Worm (Caenorhabditis elegans): ENCODE results near the gene W09D10.5.

The W09D10.5 gene

DNA sequence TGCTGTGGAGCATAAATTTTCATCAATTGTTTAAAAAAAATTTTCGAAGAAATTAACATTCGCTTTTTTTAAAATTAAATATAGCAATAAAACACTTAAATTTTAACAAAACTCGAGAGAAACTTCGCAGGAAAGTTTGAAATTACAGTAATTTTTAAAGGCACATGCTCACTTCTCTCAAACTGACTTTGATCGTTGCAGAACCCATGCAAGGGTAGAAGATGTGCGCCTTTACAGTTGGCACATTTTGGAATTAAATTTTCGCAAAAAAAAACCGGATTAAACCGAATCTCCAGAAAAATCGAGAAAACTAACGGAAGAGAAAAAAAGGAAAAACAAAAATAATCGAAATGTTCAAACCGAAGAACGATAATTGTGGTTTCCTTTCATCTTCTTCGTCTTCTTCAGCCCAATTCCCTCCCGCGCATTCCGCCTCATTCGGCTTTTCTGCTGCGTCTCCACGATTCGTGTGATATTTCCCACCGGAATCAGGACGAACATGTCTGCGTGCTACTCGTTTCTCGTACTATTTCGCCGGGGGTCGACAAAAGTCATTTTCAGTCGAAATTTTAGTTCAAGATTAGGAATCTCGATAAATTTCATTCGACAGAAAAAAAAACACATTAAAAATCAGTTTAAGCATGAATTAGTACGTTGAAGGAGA, 25.1 kb upstream of the W09D10.5 start:
- no peak for TF ChIP-seq unc-62 (GFP tag; optimal IDR thresholded peaks at IDR 0.05)

DNA sequence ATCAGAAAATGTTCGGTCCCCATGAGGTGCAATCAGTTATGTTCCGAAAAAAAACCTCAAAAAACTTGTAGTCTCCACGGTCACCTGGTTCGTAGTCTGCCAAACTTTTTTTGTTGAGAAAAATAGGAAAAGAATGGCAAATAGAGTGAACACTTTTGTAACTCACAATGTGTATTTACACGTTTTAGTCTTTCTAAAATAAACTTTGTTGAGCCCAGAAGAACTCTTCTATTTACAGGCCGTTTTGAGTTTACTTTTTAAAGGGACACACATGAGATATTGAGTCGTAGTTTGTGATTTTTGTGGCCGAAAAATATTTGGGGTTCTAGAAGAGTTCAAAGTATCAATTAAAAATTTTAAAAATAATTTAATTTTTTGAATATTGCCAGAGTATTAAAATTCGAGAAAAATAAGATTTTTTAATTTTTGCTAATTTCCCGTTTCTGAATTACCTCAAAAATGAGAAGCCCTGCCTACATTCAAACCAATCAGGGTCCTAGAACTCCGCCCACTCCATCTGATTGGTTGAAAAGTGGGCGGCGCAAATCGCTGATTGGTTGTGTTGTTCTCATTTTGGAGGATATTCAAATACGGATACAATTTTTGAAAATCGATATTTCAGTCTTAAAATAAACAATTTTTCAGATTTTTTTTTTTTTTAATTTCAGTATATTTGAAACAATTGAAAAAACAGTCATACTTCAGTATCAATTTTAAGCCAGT, 23.3 kb upstream of the W09D10.5 start:
- TF ChIP-seq unc-62 (GFP tag; optimal IDR thresholded peaks at IDR 0.05): no peak

DNA sequence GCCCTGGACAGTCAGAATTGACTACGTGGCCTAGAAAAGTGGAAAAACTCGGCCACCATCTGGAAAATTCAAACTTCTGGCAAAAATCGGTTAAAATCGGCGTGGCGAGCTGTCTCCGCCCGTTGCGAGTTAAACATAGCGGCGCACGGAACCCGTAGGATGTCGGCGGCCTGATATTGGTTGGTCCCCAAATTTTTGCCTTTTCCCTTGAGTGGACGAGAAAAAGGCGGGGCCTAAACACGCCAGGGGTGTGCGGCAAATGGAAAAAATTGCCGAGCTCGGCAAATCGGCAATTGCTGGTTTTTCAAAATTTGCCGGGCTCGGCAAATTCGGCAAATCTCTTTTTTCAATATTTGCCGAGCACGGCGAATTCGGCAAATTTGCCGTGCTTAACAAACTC, 22.0 kb upstream of the W09D10.5 start:
- no peak for TF ChIP-seq unc-62 (GFP tag; optimal IDR thresholded peaks at IDR 0.05)

DNA sequence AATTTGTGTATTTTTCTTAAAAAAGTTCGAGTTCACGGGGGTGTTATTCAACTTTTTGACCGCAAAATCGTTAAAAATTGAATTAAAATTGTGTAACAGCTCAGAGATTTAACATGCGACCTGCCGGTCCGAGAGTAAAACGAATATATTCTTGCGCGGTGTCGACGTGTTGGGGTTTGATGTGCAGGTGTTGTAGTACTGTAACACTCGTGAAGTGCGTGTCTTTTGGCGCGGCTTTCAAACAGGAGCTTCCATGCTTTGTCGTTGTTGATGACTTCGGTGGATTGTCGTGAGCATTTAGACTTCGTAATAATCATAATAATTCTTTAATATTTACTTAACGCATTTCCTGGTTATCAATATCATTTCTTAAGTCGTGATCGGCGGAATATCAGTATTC, 19.2 kb upstream of the W09D10.5 start, which contains the start of gene tat-3:
TSS of gene tat-3 (minus strand) at position 196 of the 400 bp plus-strand sequence.
- TF ChIP-seq unc-62 (GFP tag; optimal IDR thresholded peaks at IDR 0.05): no peak

DNA sequence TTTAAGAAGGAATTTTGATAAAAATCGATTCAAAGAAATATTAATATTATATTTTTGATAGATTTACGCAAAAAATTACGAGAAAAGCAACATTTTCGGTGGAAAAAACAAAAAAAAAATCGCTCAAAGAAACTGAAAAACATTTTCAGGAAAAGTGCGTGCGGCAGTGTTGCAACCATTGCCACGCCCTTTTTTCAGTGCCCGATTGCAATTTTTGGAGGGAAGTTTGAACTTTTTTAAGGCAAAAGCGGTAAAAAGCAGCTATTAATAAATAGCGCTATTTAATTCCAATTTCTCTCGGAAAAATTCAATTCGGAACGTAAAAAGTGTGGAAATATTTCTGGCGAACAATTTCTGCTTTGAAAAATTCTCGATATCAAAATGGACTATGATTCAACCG, 9.7 kb upstream of the W09D10.5 start:
- TF ChIP-seq unc-62 (GFP tag; optimal IDR thresholded peaks at IDR 0.05): no peak

DNA sequence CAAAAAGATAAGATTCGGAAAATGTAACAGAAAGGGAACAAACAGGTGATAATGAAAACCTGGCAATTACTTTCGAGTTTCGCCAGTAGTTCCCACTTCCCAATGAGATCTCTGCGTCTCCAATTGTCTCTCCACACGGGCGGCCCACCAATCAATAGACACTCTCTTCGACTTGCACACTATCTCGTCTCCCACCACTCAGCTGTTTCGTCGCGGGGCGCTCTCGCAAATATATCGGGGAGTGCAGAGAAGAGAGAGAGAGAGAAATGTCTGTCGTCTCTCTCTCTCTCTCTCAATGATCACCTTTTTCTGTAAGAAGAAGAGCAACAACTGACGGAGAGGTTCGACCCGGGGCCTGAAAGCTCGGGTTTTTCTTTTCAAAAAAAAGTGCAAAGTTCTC, 8.8 kb upstream of the W09D10.5 start:
- no peak for TF ChIP-seq unc-62 (GFP tag; optimal IDR thresholded peaks at IDR 0.05)

DNA sequence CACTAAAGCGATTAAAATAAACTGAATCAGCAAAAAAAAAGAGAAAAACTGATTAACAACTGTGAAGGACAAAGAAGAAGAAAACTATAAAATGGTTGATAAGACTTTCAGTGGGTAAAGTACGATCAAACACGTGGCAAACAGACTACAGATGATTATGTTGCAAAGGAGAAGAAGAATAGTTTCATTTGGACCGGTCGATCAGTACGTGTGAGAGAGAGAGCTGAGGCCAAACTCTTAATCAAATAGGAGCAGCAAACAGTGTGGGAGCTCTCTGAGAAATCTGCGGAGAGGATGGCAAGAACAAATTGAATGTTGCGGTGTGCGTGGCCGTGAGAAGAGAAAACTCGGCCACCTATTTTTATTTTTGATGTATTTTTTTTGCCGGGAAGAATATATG, 7.7 kb upstream of the W09D10.5 start:
- no peak for TF ChIP-seq unc-62 (GFP tag; optimal IDR thresholded peaks at IDR 0.05)

DNA sequence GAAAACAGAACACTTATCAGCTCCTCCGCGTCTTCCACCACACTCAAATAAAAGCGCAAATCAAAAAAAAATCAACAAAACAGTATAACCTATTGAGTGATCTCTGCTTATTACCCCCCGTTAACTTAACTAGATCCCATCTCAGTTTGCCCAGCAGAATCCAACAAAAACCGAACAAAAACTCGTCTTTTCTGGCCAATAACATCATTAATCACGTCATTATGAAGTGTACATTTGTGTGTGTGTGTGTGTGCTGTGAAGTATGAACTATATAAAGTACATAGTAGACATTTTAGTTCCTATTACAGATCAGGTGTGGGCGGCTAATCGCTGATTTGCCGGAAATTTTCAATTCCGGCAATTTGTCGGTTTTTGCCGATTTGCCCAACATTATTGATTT, 6.7 kb upstream of the W09D10.5 start:
- TF ChIP-seq unc-62 (GFP tag; optimal IDR thresholded peaks at IDR 0.05): no peak

DNA sequence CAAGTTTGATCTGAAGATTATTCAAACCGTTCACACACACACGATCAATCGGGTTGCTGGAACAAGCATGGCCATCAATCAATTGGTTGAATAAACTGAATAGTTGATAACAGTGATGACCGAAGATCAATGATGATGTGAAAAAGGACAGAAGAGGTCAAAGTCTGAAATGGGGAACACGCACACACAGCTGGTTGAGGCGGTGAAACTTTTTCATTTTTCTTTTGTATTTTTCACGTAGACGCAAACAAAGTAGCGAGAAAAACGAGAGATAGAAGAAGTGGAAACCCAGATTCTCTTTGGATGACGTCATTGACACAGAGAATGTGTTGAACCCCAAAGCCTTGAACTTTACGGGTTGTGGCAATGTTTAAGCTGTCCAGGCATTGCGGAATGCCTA, 6.1 kb upstream of the W09D10.5 start:
- no peak for TF ChIP-seq unc-62 (GFP tag; optimal IDR thresholded peaks at IDR 0.05)

DNA sequence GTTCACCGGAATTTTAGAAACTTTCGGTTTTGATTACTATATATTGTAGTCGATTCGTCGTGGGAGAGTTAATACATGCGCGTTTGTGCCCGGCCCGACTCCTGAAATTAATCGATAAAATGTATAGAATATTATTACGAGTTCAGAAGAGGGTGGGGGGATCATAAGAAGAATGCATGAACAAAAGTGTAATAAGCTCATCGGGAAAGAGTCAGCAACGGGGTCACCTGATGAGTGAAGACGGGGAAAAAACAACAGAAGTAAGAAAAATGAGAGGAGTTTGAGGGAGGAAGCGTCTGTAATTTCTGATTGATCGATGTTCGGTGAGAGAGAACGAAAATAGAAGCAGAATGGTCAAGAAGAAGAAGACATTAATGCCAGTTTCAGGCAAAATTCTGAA, 4.8 kb upstream of the W09D10.5 start, which contains the start of gene W09D10.4:
TSS of gene W09D10.4 (minus strand) at position 101 of the 400 bp plus-strand sequence.
- no peak for TF ChIP-seq unc-62 (GFP tag; optimal IDR thresholded peaks at IDR 0.05)

DNA sequence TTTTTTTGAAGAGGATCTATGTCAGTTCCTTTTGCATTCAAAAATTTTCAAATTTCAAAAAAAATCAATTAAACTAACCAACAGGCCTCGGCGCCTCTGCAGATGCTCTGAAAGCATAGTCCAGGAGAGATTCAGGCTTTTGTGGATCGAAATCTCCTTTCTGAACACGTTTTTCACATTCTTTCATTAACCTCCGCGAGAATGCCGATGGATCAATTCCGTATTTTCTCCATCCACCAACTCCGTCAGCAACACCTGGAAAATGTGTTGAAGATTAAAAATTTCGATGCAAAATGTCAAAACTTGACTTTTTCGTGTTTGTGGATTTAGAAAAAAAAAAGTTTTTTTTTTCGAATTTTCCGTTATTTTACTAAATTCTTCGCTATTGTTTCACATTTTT, 3.2 kb upstream of the W09D10.5 start:
- TF ChIP-seq unc-62 (GFP tag; optimal IDR thresholded peaks at IDR 0.05): no peak

DNA sequence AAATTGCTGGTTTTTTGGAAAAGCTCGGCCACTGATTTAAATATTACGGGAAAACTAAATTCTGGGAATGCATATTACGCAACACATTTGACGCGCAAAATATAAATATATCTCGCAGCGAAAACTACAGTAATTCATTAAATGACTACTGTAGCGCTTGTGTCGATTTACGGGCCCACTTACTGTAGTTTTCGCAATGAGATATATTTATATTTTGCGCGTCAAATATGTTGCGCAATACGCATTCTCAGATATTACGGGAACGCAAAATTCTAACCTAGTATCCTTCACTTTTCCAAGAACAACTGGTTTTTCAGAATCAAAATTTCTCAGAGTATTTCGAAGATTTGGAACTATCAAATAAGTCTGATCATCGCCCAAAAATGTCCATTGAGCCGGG, 1.7 kb downstream of the W09D10.5 start:
- TF ChIP-seq unc-62 (GFP tag; optimal IDR thresholded peaks at IDR 0.05): no peak

DNA sequence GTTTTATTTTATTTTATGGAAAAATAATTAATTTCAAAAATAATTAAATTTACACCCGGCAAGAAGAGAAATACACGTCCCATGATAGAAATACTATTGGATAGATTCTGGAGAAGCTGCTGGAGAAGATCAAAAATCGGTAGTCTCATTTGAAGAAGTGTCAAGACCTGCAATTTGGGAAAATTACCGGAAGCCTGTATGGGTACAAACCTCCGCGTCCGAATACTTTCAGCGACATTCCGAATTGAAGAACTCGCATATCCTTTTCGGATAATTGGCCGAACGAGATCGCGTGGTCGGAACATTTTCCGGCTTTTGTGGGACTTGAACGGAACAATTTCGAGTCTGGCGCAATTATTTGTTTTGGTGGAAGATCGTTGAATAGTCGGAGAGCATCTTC, 2.9 kb downstream of the W09D10.5 start:
- no peak for TF ChIP-seq unc-62 (GFP tag; optimal IDR thresholded peaks at IDR 0.05)

DNA sequence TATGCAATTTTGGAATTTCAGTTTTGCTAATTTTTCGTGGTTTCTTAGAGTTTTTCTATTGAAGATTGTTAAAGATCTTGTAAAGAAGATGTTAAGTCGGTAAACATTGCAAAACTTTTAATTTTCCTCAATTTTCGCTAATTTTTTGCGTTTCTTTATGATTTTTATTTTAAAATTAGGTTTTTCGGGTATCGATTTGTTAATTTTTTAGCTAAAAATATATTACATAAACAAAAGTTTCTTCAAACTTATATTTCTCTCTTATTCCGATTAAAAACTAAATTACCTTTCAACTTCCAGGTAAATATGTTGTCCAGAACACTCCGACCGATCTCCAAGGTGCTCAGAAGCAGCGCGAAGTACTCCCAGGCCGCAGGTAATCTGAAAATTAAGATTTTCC, 3.9 kb downstream of the W09D10.5 start, which contains the start of gene mrpl-12:
TSS of gene mrpl-12 (plus strand) at position 301 of the 400 bp plus-strand sequence.
- no peak for TF ChIP-seq unc-62 (GFP tag; optimal IDR thresholded peaks at IDR 0.05)

DNA sequence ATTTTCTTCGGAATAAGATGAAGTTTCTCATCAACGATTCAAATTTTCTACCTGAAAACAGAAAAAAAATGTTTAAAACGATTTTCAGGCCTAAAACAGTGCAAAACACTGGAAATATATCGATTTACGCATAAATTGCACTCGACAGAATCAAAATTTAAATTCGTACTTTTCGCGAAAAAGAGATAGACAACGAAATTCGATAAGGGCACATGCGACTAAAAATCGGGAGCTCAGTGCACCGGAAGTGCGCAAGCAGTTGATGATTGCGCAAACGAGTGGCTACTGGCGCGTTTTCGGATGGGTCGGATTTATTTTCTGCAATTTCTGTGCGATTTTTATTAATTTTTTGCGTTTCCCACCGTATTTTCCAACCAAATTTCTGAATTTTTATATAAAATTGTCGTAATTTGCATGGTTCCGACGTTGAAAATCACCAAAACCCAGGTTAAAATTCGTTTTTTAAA, 4.3 kb downstream of the W09D10.5 start, which contains the start of the genes Y39A1A.21 and Y39A1A.22:
TSS of gene Y39A1A.21 (minus strand) at position 51 of the 467 bp plus-strand sequence.
TSS of gene Y39A1A.22 (minus strand) at position 57 of the 467 bp plus-strand sequence.
- no peak for TF ChIP-seq unc-62 (GFP tag; optimal IDR thresholded peaks at IDR 0.05)

DNA sequence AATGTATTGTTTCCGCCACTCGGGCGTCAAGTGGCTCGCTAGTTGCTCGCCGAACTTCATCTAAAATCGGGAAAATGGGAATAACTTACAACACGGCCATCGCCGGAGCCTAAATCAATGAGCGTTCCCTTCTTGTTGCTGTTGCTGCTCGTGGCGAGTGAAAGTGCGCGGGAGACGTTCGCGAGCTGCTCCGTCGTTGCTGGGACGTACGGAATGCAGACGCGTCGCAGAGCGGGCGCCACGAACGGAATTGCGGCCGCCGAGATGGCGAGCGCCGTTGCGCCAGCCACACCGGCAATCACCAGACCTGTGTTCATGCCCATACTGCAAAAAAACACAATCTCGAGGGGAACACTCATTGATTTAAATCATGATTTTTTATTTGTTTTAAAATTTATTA, 4.9 kb downstream of the W09D10.5 start:
- no peak for TF ChIP-seq unc-62 (GFP tag; optimal IDR thresholded peaks at IDR 0.05)

DNA sequence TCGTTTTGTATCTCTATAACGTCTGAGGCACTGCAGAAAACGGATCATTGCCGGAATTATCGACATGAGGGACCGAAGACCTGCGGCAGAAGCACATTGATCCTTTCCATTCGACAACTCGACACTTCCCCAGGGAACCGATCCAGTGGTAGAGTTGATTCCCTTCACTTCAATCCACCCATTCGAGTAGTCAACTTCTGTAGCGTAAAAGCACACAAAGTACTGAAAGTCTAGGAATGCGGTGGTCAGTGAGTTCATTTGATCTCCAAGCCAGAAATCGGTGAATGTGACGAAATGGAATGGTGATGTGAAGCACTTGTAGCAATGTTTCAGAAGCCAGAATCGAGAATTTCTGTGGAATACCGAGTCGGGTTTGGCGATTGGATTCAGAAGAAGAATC, 6.8 kb downstream of the W09D10.5 start:
- TF ChIP-seq unc-62 (GFP tag; optimal IDR thresholded peaks at IDR 0.05): no peak
